Fruit fly (Drosophila melanogaster): ENCODE measurements around the gene Ppn.

DNA sequence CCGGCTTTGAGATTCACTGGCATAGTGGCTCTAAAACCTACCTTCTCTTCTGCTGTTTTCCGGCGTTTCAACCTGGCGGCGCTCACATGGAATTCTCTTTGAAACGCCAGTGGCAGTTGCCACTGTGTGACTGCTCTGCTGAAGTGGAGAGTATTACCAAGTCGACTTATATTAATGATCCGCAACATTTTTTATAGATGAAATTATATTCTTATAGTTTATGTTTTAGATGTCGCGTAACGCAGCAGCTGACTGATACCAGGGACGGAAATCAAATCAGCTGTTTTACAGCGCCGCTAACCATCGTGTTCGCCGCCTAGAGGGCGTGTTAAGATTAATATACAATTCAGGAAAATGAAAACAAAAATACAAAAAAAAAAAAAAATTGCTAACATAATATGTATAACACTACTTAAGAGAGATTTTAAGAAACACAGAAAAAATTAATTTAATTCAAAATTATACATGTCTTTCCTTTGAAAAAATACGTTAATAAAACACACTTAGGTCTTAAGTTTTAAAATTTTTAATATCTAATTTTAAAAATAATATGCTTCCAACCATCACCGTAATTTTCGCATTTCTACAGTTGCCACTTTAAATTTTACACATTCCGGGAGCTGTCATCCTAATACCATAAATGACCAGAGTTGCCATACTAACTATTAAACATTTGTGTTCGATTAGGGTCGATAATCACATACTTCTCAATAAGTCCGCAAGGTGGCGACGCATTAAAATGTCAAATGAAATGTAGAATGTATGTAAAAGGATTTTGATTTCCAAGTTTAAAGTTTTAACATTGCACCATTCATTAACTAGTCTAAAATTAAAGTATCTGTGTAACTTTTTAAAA lies 4.6 kb upstream of the Ppn start, which contains the start of gene mIF2:
- TF ChIP-seq h (optimal IDR thresholded peaks at IDR 0.05) (no peak), insv (optimal IDR thresholded peaks at IDR 0.05) (no peak), Myc (optimal IDR thresholded peaks at IDR 0.05) (no peak), psq (optimal IDR thresholded peaks at IDR 0.05) (no peak)
